Fruit fly (Drosophila melanogaster) Kc167 (cell line): ENCODE results near the gene CG8838.

ENCODE experiments used
- Myc ChIP-seq: fragments of >200 bp; optimal IDR thresholded peaks from 2 replicates; lab custom pipeline; 2017; ENCODE audit warnings: missing external identifiers
- Sin3A ChIP-seq: fragments of >200 bp; optimal IDR thresholded peaks from 2 replicates; lab custom pipeline; 2018; ENCODE audit warnings: missing external identifiers
- h ChIP-seq: fragments of >200 bp; optimal IDR thresholded peaks from 3 replicates; lab custom pipeline; 2018; ENCODE audit warnings: missing external identifiers
- insv ChIP-seq: fragments of >200 bp; optimal IDR thresholded peaks from 3 replicates; lab custom pipeline; 2018; ENCODE audit warnings: missing external identifiers
- psq ChIP-seq: fragments of >200 bp; optimal IDR thresholded peaks from 2 replicates; lab custom pipeline; 2017; ENCODE audit warnings: missing external identifiers
- ttk ChIP-seq: sonication (Bioruptor generic); optimal IDR thresholded peaks from 2 replicates; lab custom pipeline; 2017; ENCODE audit warnings: missing external identifiers

The CG8838 gene

dm6 chr2L:3356790-3357696 is at the start of gene CG8838:
CG8838 (plus strand) TSS chr2L:3357646.
- no peak for TF ChIP-seq insv (lab: Kevin White, UChicago)
- TF ChIP-seq Sin3A, result no peak
- TF ChIP-seq h (lab: Kevin White, UChicago), result no peak
- no peak for TF ChIP-seq psq (lab: Kevin White, UChicago)
- TF ChIP-seq Myc (lab: Kevin White, UChicago), result no peak
- TF ChIP-seq ttk, result no peak

- TF ChIP-seq Myc (lab: Kevin White, UChicago) (no peak), ttk (no peak), insv (lab: Kevin White, UChicago) (no peak), psq (lab: Kevin White, UChicago) (no peak), h (lab: Kevin White, UChicago) (no peak), Sin3A (no peak)
Observed at dm6 chr2L:3308529-3309272, 48.7 kb upstream of the CG8838 start, which contains the start of gene CG15406. CG15406 (plus strand) TSS chr2L:3309222.

- TF ChIP-seq Myc (lab: Kevin White, UChicago) (no peak), insv (lab: Kevin White, UChicago) (no peak), psq (lab: Kevin White, UChicago) (no peak), Sin3A (no peak), h (lab: Kevin White, UChicago) (no peak), ttk (no peak)
Observed at dm6 chr2L:3319731-3320295, 37.6 kb upstream of the CG8838 start, which contains the start of the genes Fign and CG8837. Fign (minus strand) TSS chr2L:3319872. CG8837 (plus strand) TSS chr2L:3320245.

- TF ChIP-seq h (lab: Kevin White, UChicago) (no peak), psq (lab: Kevin White, UChicago) (no peak), Myc (lab: Kevin White, UChicago) (no peak), insv (lab: Kevin White, UChicago) (no peak), ttk (no peak), Sin3A (no peak)
Observed at dm6 chr2L:3323319-3324287, 33.8 kb upstream of the CG8838 start, which contains the start of gene CG33281. CG33281 (plus strand) TSS chr2L:3324237.

dm6 chr2L:3327603-3328002 is 29.8 kb upstream of the CG8838 start, which contains the start of gene CG33282:
CG33282 (plus strand) TSS chr2L:3327903.
- TF ChIP-seq ttk (no peak), insv (lab: Kevin White, UChicago) (no peak), Sin3A (no peak), psq (lab: Kevin White, UChicago) (no peak), h (lab: Kevin White, UChicago) (no peak), Myc (lab: Kevin White, UChicago) (no peak)

- no peak for TF ChIP-seq h (lab: Kevin White, UChicago)
- TF ChIP-seq ttk, result no peak
- no peak for TF ChIP-seq Sin3A
- no peak for TF ChIP-seq Myc (lab: Kevin White, UChicago)
- TF ChIP-seq psq (lab: Kevin White, UChicago), result no peak
- no peak for TF ChIP-seq insv (lab: Kevin White, UChicago)
Observed at dm6 chr2L:3330628-3331027, 26.8 kb upstream of the CG8838 start, which contains the start of gene CG3285. CG3285 (plus strand) TSS chr2L:3330928.

- TF ChIP-seq Sin3A (no peak), Myc (lab: Kevin White, UChicago) (no peak), psq (lab: Kevin White, UChicago) (no peak), insv (lab: Kevin White, UChicago) (no peak), ttk (no peak), h (lab: Kevin White, UChicago) (no peak)
Observed at dm6 chr2L:3332514-3332913, 24.9 kb upstream of the CG8838 start, which contains the start of gene CG15408. CG15408 (plus strand) TSS chr2L:3332814.

- TF ChIP-seq h (lab: Kevin White, UChicago), result no peak
- TF ChIP-seq psq (lab: Kevin White, UChicago), result no peak
- no peak for TF ChIP-seq insv (lab: Kevin White, UChicago)
- TF ChIP-seq Myc (lab: Kevin White, UChicago), result no peak
- TF ChIP-seq Sin3A, result no peak
- no peak for TF ChIP-seq ttk
Observed at dm6 chr2L:3338566-3339215, 18.8 kb upstream of the CG8838 start.

dm6 chr2L:3339420-3339819 is 18.0 kb upstream of the CG8838 start:
- TF ChIP-seq psq (lab: Kevin White, UChicago) (no peak), Sin3A (no peak), h (lab: Kevin White, UChicago) (no peak), ttk (no peak), insv (lab: Kevin White, UChicago) (no peak), Myc (lab: Kevin White, UChicago) (no peak)
